Worm (Caenorhabditis elegans) whole organism, early embryonic: ENCODE data around the gene dhs-26.

Source experiments
- B0310.2 ChIP-seq: sonication (generic microtip); optimal IDR thresholded peaks from 2 replicates; lab custom pipeline; 2016; ENCODE audit warnings: mild to moderate bottlenecking, missing genetic modification characterization, missing compliant biosample characterization
- F13C5.2 ChIP-seq: sonication (generic microtip); optimal IDR thresholded peaks from 2 replicates; lab custom pipeline; 2017; ENCODE audit warnings: mild to moderate bottlenecking, missing genetic modification characterization, inconsistent platforms, missing compliant biosample characterization
- ama-1 ChIP-seq: fragments of 150-350 bp; optimal IDR thresholded peaks from 2 replicates; lab custom pipeline; 2014
- ceh-13 ChIP-seq: fragments of 200-800 bp; sonication (Bioruptor generic); optimal IDR thresholded peaks from 2 replicates; lab custom pipeline; 2018; ENCODE audit warnings: mild to moderate bottlenecking, missing genetic modification characterization, missing compliant biosample characterization
- ceh-36 ChIP-seq: sonication (generic microtip); optimal IDR thresholded peaks from 2 replicates; lab custom pipeline; 2016; ENCODE audit warnings: missing genetic modification characterization, inconsistent platforms, missing compliant biosample characterization
- ets-7 ChIP-seq: sonication (generic microtip); optimal IDR thresholded peaks from 2 replicates; lab custom pipeline; 2016; ENCODE audit warnings: missing genotype, missing genetic modification characterization, missing compliant biosample characterization
- flt-1 ChIP-seq: fragments of 200-800 bp; sonication (Bioruptor generic); IDR thresholded peaks from 2 replicates; pipeline ENCODE4 v1.3.6; 2022; ENCODE audit warnings: missing genetic modification characterization, missing compliant biosample characterization
- hmbx-1 ChIP-seq: sonication (generic microtip); optimal IDR thresholded peaks from 2 replicates; lab custom pipeline; 2016; ENCODE audit warnings: mild to moderate bottlenecking, missing genetic modification characterization, missing compliant biosample characterization
- hmg-4 ChIP-seq: fragments of 200-800 bp; sonication (Bioruptor generic); optimal IDR thresholded peaks from 2 replicates; lab custom pipeline; 2018; ENCODE audit warnings: mild to moderate bottlenecking, missing genetic modification characterization, missing compliant biosample characterization
- hnd-1 ChIP-seq: sonication (generic microtip); optimal IDR thresholded peaks from 2 replicates; lab custom pipeline; 2016; ENCODE audit warnings: missing genetic modification characterization, missing compliant biosample characterization
- pes-1 ChIP-seq: fragments of 200-800 bp; sonication (Bioruptor generic); IDR thresholded peaks from 2 replicates; pipeline ENCODE4 v1.3.6; 2022; ENCODE audit warnings: missing genetic modification reagents, missing genetic modification characterization, missing compliant biosample characterization
- sea-1 ChIP-seq: fragments of 200-800 bp; sonication (Bioruptor generic); conservative IDR thresholded peaks from 2 replicates; pipeline ENCODE4 v1.3.6; 2022; ENCODE audit warnings: missing genetic modification characterization, missing compliant biosample characterization
- tbx-37 ChIP-seq: fragments of 200-800 bp; sonication (Bioruptor generic); conservative IDR thresholded peaks from 2 replicates; pipeline ENCODE4 v1.3.6; 2022; ENCODE audit warnings: missing genetic modification reagents, missing genetic modification characterization, missing compliant biosample characterization
- tra-4 ChIP-seq: sonication (generic microtip); optimal IDR thresholded peaks from 2 replicates; lab custom pipeline; 2017; ENCODE audit warnings: missing genetic modification characterization, missing compliant biosample characterization

- TF ChIP-seq ama-1 (lab: Kevin White, UChicago) = no peak
- TF ChIP-seq ceh-36 (tag; lab: Kevin White, UChicago) = no peak
- no peak for TF ChIP-seq tbx-37 (GFP tag; lab: Robert Waterston, UW)
- TF ChIP-seq pes-1 (GFP tag; lab: Robert Waterston, UW) = no peak
- no peak for TF ChIP-seq B0310.2
- no peak for TF ChIP-seq ets-7 (tag; lab: Kevin White, UChicago)
- TF ChIP-seq F13C5.2 (tag; lab: Kevin White, UChicago) = no peak
- TF ChIP-seq sea-1 (GFP tag; lab: Robert Waterston, UW) = no peak
- TF ChIP-seq hmg-4 = no peak
- no peak for TF ChIP-seq hnd-1 (tag; lab: Kevin White, UChicago)
- TF ChIP-seq flt-1 (GFP tag; lab: Robert Waterston, UW) = no peak
- TF ChIP-seq hmbx-1 (tag; lab: Kevin White, UChicago) = no peak
- TF ChIP-seq ceh-13 (GFP tag; lab: Kevin White, UChicago) = no peak
- no peak for TF ChIP-seq tra-4 (tag; lab: Kevin White, UChicago)
Observed at ce11 chrX:3315014-3315413, 47.3 kb downstream of the dhs-26 start, which contains the start of gene ddr-2.
